Worm (Caenorhabditis elegans): Measurements from ENCODE around the gene swsn-1.

DNA sequence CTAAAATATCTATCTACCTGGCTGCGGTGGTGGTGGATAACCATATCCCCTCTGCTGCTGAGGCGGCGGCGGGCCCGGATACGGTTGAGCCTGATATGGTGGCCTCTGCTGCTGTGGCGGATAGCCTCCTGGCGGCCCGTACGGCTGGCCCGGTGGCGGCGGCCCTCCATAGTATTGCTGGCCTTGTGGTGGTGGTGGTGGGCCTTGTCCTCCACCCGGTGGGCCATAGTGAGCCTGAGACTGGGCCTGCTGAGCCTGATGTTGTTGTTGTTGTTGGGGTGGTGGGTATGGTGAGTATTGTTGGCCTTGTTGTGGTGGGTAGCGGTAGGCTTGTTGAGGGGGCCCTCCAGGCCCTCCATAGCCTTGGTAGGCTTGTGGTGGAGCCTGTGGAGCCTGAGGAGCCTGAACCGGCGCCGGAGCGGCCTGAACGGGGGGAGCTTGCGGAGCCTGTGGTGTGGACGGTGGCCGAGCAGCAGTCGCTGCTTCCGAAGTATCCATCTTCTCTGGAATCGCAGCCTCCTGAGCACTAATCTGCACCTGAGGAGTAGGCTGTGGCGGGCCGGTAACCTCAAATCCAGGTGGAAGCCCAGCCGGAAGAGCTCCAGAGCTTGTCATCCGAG is 7.9 kb downstream of the swsn-1 start:
- TF ChIP-seq dao-5 (tag; optimal IDR thresholded peaks at IDR 0.05): no peak
- no peak for TF ChIP-seq him-1 (tag; optimal IDR thresholded peaks at IDR 0.05)
- TF ChIP-seq W03F9.2 (tag; optimal IDR thresholded peaks at IDR 0.05): no peak

All from whole organism, L4/young adult.